Worm (Caenorhabditis elegans): Measurements from ENCODE around the gene fbxa-106.

ce11 chrV:18081857-18082256 is 3.1 kb downstream of the fbxa-106 start, which contains the start of gene nova-1:
- no peak for TF ChIP-seq T22C8.4 (GFP tag; IDR thresholded peaks at IDR 0.05)
- TF ChIP-seq flt-1 (GFP tag; IDR thresholded peaks at IDR 0.05): no peak
- TF ChIP-seq klf-2 (GFP tag; conservative IDR thresholded peaks at IDR 0.05): no peak
- no peak for TF ChIP-seq med-1 (GFP tag; optimal IDR thresholded peaks at IDR 0.05; ENCODE audit: insufficient read depth)
- TF ChIP-seq tab-1 (GFP tag; IDR thresholded peaks at IDR 0.05): no peak
- no peak for TF ChIP-seq cog-1 (tag; optimal IDR thresholded peaks at IDR 0.05)
- no peak for TF ChIP-seq ref-1 (GFP tag; conservative IDR thresholded peaks at IDR 0.05)
- no peak for TF ChIP-seq ztf-29 (GFP tag; IDR thresholded peaks at IDR 0.05)
- TF ChIP-seq ztf-23 (GFP tag; IDR thresholded peaks at IDR 0.05): no peak
